Fruit fly (Drosophila melanogaster): ENCODE results near the gene CG14658.

The CG14658 gene

dm6 chr3R:4811124-4811935 is 19.0 kb downstream of the CG14658 start, which contains the start of gene Gmppb:
Gene Gmppb (plus strand): TSS chr3R:4811444.
- no peak for TF ChIP-seq CTCF (optimal IDR thresholded peaks at IDR 0.05)
- no peak for TF ChIP-seq CG8478 (optimal IDR thresholded peaks at IDR 0.05)

DNA sequence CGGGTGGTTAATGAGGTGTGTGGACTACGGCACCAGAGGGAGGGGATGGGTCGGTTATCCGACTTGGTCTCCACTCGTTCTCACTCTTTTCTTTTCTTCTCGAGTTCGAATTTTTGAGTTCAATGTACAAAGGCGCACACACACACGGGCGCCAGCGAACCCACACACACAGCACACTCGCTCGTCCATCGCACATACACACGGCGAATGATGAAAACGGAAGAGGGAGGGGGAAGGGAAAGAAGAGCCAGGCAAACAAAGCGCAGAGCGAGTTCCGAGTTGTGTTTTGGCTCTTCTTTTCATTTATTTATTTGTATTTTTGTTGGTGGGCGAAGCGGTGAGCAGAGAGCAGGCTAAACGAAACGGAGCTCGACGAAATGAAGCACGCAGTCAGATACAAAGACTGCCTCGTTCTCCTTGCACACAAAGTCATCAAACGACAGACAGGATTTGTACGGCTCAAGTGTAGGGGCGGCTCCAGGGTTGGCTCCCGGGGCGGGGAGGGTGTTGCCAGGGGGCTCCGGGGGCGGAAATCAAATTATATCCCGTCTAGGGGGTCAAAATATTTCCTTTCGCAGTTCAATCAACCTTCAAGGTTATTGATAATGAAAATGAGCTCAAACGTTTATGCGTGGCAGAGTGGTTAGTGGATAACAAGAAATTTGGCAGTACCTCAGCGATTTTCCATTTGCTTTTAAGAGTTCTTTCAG is 20.2 kb downstream of the CG14658 start:
- TF ChIP-seq CTCF (optimal IDR thresholded peaks at IDR 0.05), result no peak
- TF ChIP-seq CG8478 (optimal IDR thresholded peaks at IDR 0.05), result no peak

dm6 chr3R:4807582-4807981 is 22.7 kb downstream of the CG14658 start:
- no peak for TF ChIP-seq CG8478 (optimal IDR thresholded peaks at IDR 0.05)
- TF ChIP-seq CTCF (optimal IDR thresholded peaks at IDR 0.05), result no peak

- no peak for TF ChIP-seq CTCF (optimal IDR thresholded peaks at IDR 0.05)
- no peak for TF ChIP-seq CG8478 (optimal IDR thresholded peaks at IDR 0.05)
These were observed 24.0 kb downstream of the CG14658 start for dm6 chr3R:4806318-4806757.

dm6 chr3R:4804828-4805707 is 25.2 kb downstream of the CG14658 start:
- TF ChIP-seq CG8478 (optimal IDR thresholded peaks at IDR 0.05) (no peak), CTCF (optimal IDR thresholded peaks at IDR 0.05) (no peak)

DNA sequence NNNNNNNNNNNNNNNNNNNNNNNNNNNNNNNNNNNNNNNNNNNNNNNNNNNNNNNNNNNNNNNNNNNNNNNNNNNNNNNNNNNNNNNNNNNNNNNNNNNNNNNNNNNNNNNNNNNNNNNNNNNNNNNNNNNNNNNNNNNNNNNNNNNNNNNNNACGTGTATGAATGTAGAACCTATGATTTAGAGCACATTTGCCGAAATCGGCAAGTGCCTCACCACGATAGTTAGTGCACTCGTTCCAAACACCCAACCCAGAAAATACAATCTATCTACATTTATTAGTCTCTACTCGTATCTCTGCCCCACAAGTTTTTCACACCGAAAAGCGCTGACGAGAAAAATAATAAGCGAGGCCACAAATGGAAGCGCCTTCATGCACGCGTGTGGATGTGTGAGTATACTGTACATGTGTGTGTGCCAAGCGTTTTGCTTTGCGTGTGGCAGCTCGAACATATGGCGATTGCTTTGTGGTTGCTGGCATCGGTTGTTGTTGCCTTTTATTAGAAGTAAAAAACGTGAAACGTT is 26.1 kb downstream of the CG14658 start:
- TF ChIP-seq CTCF (optimal IDR thresholded peaks at IDR 0.05) (no peak), CG8478 (optimal IDR thresholded peaks at IDR 0.05) (no peak)

DNA sequence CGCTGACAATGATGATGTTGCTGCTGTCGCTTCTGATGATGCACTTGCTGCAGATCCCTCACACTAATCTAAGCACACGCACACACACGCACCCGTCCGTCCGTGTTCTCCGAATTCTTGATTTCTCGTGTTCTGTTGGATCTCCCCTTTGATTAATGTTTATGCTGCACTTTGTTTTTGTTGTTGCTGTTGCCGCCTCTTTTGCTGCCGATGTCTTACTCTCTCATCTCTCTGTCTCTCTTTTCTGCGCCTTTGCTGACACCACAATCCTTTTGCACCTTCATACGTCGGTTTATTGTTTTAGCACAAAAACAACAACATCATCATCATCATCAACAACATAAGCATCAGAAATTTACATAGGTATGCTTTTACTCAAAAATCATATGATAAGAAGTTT is 32.3 kb downstream of the CG14658 start:
- TF ChIP-seq CTCF (optimal IDR thresholded peaks at IDR 0.05) (no peak), CG8478 (optimal IDR thresholded peaks at IDR 0.05) (no peak)

DNA sequence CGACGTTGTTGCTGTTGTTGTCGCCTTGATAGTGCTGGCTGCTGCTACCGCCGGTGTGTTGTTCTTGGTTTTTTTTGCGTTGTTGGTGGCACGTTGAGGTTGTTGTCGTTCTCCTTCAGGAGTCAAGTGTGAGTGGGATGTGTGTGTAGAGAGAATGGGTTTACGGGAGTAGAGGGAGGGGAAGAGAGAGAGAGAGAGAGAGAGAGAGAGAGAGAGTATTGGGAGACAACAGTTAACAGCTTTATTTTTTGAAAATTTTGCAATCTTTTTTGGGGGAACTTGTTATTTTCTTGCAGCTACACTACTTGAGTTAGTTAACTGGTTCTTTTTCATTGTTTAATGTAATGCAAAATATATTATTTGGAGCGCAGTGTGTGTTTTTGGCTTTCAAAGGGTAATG is 32.7 kb downstream of the CG14658 start:
- TF ChIP-seq CTCF (optimal IDR thresholded peaks at IDR 0.05) (no peak), CG8478 (optimal IDR thresholded peaks at IDR 0.05) (no peak)

DNA sequence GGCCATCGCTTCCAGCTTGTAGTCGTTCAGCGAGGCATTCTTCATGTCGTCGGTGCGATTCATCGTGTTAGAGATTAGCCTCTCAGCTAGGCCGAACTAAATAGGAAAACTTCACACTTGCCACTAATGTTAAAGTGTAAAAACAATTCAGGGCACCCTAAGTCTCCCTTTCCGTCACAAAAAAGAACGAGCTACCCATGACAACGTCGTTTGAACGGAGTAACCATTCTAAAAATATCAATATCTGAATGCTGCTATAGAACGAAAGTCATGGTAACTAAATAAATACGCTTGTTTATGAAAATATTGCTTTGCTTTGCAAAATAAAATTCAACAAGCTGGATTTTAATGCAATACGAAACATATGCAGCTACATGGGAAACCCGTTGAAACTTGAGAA is 45.7 kb downstream of the CG14658 start, which contains the start of gene Ccdc39:
Ccdc39 (minus strand) TSS at position 101 of the 400 bp plus-strand sequence.
- TF ChIP-seq CTCF (optimal IDR thresholded peaks at IDR 0.05) (no peak), CG8478 (optimal IDR thresholded peaks at IDR 0.05) (no peak)

DNA sequence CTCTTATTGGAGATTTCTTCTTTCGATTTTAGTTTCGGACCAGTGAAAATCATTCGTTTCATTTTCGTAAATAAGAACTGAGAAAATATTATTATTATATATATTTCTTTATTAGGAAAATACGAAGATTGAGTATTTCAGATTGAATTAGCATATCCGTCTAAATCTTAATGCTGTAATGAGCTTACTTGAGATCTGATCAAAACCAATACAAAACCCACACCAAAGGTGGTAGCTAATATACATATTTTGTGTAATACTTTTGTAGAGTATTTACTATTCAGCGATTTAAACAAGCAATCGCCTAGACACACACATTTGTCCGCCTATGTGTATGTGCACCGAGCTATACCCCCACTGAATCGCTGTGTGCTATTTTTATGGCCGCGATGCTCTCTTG is 49.6 kb downstream of the CG14658 start:
- TF ChIP-seq CG8478 (optimal IDR thresholded peaks at IDR 0.05) (no peak), CTCF (optimal IDR thresholded peaks at IDR 0.05) (no peak)

DNA sequence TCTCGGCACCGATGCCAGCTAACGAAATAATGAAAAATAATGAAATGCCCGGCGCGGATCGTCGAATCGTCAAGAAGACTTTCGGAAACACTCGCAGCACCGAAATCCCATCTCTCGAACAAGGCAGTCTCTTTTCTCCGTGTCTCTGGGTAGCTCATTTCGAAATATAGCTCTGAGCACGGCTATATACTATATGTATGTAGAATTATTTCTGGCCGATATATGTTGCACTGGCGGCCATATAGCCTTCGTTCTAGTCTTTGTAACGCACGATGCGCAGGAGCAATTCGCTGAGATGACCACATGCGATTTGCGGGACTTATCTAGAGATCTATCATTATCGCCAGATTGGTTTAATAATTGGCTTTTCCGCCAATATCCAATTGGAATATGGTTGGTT is 50.1 kb downstream of the CG14658 start, which contains the start of gene CG14655:
CG14655 (minus strand) TSS at position 41 of the 400 bp plus-strand sequence.
- TF ChIP-seq CG8478 (optimal IDR thresholded peaks at IDR 0.05) (no peak), CTCF (optimal IDR thresholded peaks at IDR 0.05) (no peak)
